Fruit fly (Drosophila melanogaster): ENCODE results near the gene emb.

Gene emb

dm6 chr2L:8416350-8417046, 13.1 kb downstream of the emb start (continued):
- TF ChIP-seq Dll (GFP tag; IDR thresholded peaks at IDR 0.05; ENCODE audit: partially characterized antibody) (no peak), Hmx (GFP tag; optimal IDR thresholded peaks at IDR 0.05) (no peak), Nf-YB (GFP tag; optimal IDR thresholded peaks at IDR 0.05) (no peak), Med (GFP tag) (peak; percentile 80), gfzf (GFP tag; optimal IDR thresholded peaks at IDR 0.05) (no peak), en (GFP tag; optimal IDR thresholded peaks at IDR 0.05) (no peak), amos (GFP tag; IDR thresholded peaks at IDR 0.05; ENCODE audit: partially characterized antibody) (0 out of 2 replicates have a peak, but pooled peaks have one; percentile 17), Tbp (GFP tag; optimal IDR thresholded peaks at IDR 0.05) (no peak), CG4730 (GFP tag; IDR thresholded peaks at IDR 0.05) (no peak), lbe (GFP tag; optimal IDR thresholded peaks at IDR 0.05) (peak; percentile 55), slp2 (GFP tag; optimal IDR thresholded peaks at IDR 0.05) (no peak), CG12942 (GFP tag; optimal IDR thresholded peaks at IDR 0.05) (no peak), NfI (GFP tag; optimal IDR thresholded peaks at IDR 0.05) (no peak), emc (GFP tag; optimal IDR thresholded peaks at IDR 0.05) (no peak), CG17802 (tag; optimal IDR thresholded peaks at IDR 0.05) (no peak), CG14860 (GFP tag; IDR thresholded peaks at IDR 0.05; ENCODE audit: partially characterized antibody) (no peak), CG16815 (GFP tag; optimal IDR thresholded peaks at IDR 0.05) (no peak), h (optimal IDR thresholded peaks at IDR 0.05) (no peak), bsh (GFP tag; optimal IDR thresholded peaks at IDR 0.05) (peak in 1 of 2 experiments; percentile 70), trem (tag; optimal IDR thresholded peaks at IDR 0.05) (peak; percentile 20), CG17612 (GFP tag; IDR thresholded peaks at IDR 0.05) (no peak), CG15601 (tag; optimal IDR thresholded peaks at IDR 0.05) (no peak), Opbp (GFP tag; IDR thresholded peaks at IDR 0.05; ENCODE audit: partially characterized antibody) (peak; percentile 11; the same call in 1 of the 3 replicates), az2 (GFP tag; optimal IDR thresholded peaks at IDR 0.05) (no peak), CG17385 (GFP tag; optimal IDR thresholded peaks at IDR 0.05) (no peak), row (GFP tag; IDR thresholded peaks at IDR 0.05) (peak; percentile 44; the same call in 2 of the 3 replicates), CG15514 (GFP tag; optimal IDR thresholded peaks at IDR 0.05) (no peak), CG10543 (GFP tag; optimal IDR thresholded peaks at IDR 0.05) (peak; percentile 26), Abd-B (GFP tag; optimal IDR thresholded peaks at IDR 0.05) (no peak), Nf-YC (tag; optimal IDR thresholded peaks at IDR 0.05) (no peak), vnd (GFP tag; IDR thresholded peaks at IDR 0.05; ENCODE audit: partially characterized antibody) (no peak), lola (GFP tag; optimal IDR thresholded peaks at IDR 0.05) (no peak), so (GFP tag; IDR thresholded peaks at IDR 0.05) (no peak), CG11085 (GFP tag; IDR thresholded peaks at IDR 0.05) (no peak), CG12659 (GFP tag; optimal IDR thresholded peaks at IDR 0.05) (no peak), CG18599 (GFP tag; optimal IDR thresholded peaks at IDR 0.05) (peak; percentile 26), fu2 (GFP tag; optimal IDR thresholded peaks at IDR 0.05) (no peak), cas (GFP tag; IDR thresholded peaks at IDR 0.05) (no peak), shn (GFP tag; optimal IDR thresholded peaks at IDR 0.05) (no peak), CG4820 (GFP tag; optimal IDR thresholded peaks at IDR 0.05) (no peak), CG9609 (GFP tag; optimal IDR thresholded peaks at IDR 0.05) (peak; percentile 25), CG13894 (tag; optimal IDR thresholded peaks at IDR 0.05) (no peak), CG43689 (GFP tag; IDR thresholded peaks at IDR 0.05) (no peak), slou (GFP tag; optimal IDR thresholded peaks at IDR 0.05) (no peak), CG6654 (GFP tag; optimal IDR thresholded peaks at IDR 0.05) (no peak), caup (GFP tag; optimal IDR thresholded peaks at IDR 0.05; ENCODE audit: severe bottlenecking) (no peak), CG9932 (GFP tag; IDR thresholded peaks at IDR 0.05) (peak; percentile 31; the same call in 1 of the 2 replicates), nmo (GFP tag; optimal IDR thresholded peaks at IDR 0.05) (no peak), crc (GFP tag; optimal IDR thresholded peaks at IDR 0.05) (no peak)
